Worm (Caenorhabditis elegans) whole organism, L3 larva: ENCODE measurements around the gene bath-39.

Source experiments
- aly-2 ChIP-seq: fragments of 150-350 bp; optimal IDR thresholded peaks from 2 replicates; lab custom pipeline; 2014; ENCODE audit warnings: missing biosample characterization, missing genetic modification characterization
- daf-12 ChIP-seq: fragments of 150-350 bp; optimal IDR thresholded peaks from 2 replicates; lab custom pipeline; 2014; ENCODE audit warnings: missing biosample characterization, missing genetic modification reagents, missing genetic modification characterization
- fkh-2 ChIP-seq: fragments of 150-350 bp; optimal IDR thresholded peaks from 2 replicates; lab custom pipeline; 2014; ENCODE audit warnings: missing biosample characterization, missing genetic modification reagents, missing genetic modification characterization
- lin-15B ChIP-seq: fragments of 150-350 bp; optimal IDR thresholded peaks from 2 replicates; lab custom pipeline; 2014; ENCODE audit warnings: missing biosample characterization, missing genetic modification characterization
- mdl-1 ChIP-seq: fragments of 150-350 bp; optimal IDR thresholded peaks from 2 replicates; lab custom pipeline; 2014; ENCODE audit warnings: missing biosample characterization, missing genetic modification characterization
- nhr-237 ChIP-seq: fragments of 150-350 bp; optimal IDR thresholded peaks from 2 replicates; lab custom pipeline; 2014; ENCODE audit warnings: missing biosample characterization, missing genetic modification characterization
- sea-2 ChIP-seq: fragments of 150-350 bp; sonication (generic microtip); optimal IDR thresholded peaks from 4 replicates; lab custom pipeline; 2014; ENCODE audit warnings: missing biosample characterization, missing genetic modification reagents, missing genetic modification characterization
- snpc-4 ChIP-seq: fragments of 150-350 bp; optimal IDR thresholded peaks from 2 replicates; lab custom pipeline; 2014; ENCODE audit warnings: missing biosample characterization, missing genetic modification characterization
- zag-1 ChIP-seq: fragments of 150-350 bp; optimal IDR thresholded peaks from 2 replicates; lab custom pipeline; 2014; ENCODE audit warnings: missing biosample characterization, missing genetic modification characterization

- TF ChIP-seq fkh-2 (tag; lab: Kevin White, UChicago): no peak
- TF ChIP-seq lin-15B (tag; lab: Kevin White, UChicago): no peak
- TF ChIP-seq nhr-237 (tag; lab: Kevin White, UChicago): no peak
- no peak for TF ChIP-seq snpc-4
- no peak for TF ChIP-seq aly-2 (tag; lab: Kevin White, UChicago)
- no peak for TF ChIP-seq zag-1
- TF ChIP-seq sea-2 (GFP tag; lab: Kevin White, UChicago): no peak
- no peak for TF ChIP-seq mdl-1 (tag; lab: Kevin White, UChicago)
- TF ChIP-seq daf-12 (tag; lab: Kevin White, UChicago): no peak
These were observed 47.1 kb downstream of the bath-39 start, which contains the start of gene R11G10.4 for ce11 chrV:13506321-13506720.
